Worm (Caenorhabditis elegans) whole organism, mixed stage, embryonic: ENCODE measurements around the gene npr-2.

Experiments
- blmp-1 ChIP-seq: fragments of 150-350 bp; optimal IDR thresholded peaks from 2 replicates; lab custom pipeline; 2014; ENCODE audit warnings: missing biosample characterization, missing genetic modification characterization
- lsy-2 ChIP-seq: fragments of 150-350 bp; optimal IDR thresholded peaks from 2 replicates; lab custom pipeline; 2014; ENCODE audit warnings: missing biosample characterization, missing genetic modification characterization
- nhr-76 ChIP-seq: sonication (generic microtip); optimal IDR thresholded peaks from 2 replicates; lab custom pipeline; 2017; ENCODE audit warnings: missing biosample characterization, missing genetic modification characterization
- snpc-4 ChIP-seq: fragments of 150-350 bp; optimal IDR thresholded peaks from 2 replicates; lab custom pipeline; 2014; ENCODE audit warnings: missing biosample characterization, missing genetic modification characterization
- sptf-1 ChIP-seq: sonication (generic microtip); optimal IDR thresholded peaks from 2 replicates; lab custom pipeline; 2017; ENCODE audit warnings: mild to moderate bottlenecking, missing genetic modification characterization, moderate library complexity, missing compliant biosample characterization
- unc-62 ChIP-seq: fragments of 150-350 bp; optimal IDR thresholded peaks from 2 replicates; lab custom pipeline; 2014; ENCODE audit warnings: missing biosample characterization, missing genetic modification reagents, missing genetic modification characterization

DNA sequence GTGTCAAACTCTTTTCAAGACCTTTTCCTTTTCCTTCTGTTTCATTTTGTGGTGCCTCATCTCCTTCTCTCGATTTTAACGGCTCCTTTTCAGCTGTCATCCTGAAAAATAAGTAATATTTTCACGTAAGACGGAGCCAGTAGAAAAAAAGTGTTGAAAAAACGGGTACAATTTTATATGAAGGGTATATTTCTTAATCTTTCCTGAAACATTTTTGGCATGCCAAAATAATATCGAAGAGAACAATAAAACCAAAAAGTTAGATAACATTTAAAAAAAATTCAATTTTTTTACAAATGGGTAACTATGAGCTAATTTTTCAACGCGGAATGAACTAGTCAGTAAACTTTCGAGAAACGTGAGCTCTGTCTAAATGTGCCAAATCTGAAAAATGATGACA is 21.7 kb upstream of the npr-2 start, which contains the start of gene aat-1:
- TF ChIP-seq blmp-1 (no peak), sptf-1 (tag; lab: Kevin White, UChicago) (no peak), unc-62 (GFP tag; lab: Kevin White, UChicago) (no peak), nhr-76 (tag; lab: Kevin White, UChicago) (no peak), snpc-4 (tag; lab: Kevin White, UChicago) (no peak), lsy-2 (tag; lab: Kevin White, UChicago) (no peak)
